Fruit fly (Drosophila melanogaster): ENCODE results near the gene CG32536.

DNA sequence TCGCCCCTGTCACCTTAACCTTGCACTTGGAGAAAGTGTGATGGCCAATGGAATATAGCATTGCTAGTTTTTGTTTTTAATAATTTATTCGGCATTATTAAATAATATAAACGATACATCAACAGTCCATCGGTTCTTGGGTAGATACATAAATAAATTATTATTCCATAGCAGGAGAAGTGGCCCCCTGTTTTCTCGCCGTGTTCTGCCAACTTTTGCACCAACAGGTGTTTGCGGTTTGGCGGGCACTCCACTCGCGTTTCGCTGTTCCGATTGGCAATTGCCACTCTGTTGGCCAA is 47.1 kb upstream of the CG32536 start:
- TF ChIP-seq Bdp1 (GFP tag; optimal IDR thresholded peaks at IDR 0.05), result peak; percentile 47
- TF ChIP-seq Abd-B (GFP tag; optimal IDR thresholded peaks at IDR 0.05), result peak; percentile 38
- peak; percentile 89 for TF ChIP-seq CG9932 (GFP tag; IDR thresholded peaks at IDR 0.05)
- peak; percentile 58; the same call in 1 of the 2 replicates for TF ChIP-seq klu (GFP tag; IDR thresholded peaks at IDR 0.05)
- TF ChIP-seq Lpt (GFP tag; optimal IDR thresholded peaks at IDR 0.05), result no peak
- TF ChIP-seq inv (GFP tag; IDR thresholded peaks at IDR 0.05; ENCODE audit: partially characterized antibody), result no peak
- TF ChIP-seq chif (GFP tag; optimal IDR thresholded peaks at IDR 0.05), result peak; percentile 66 to 73

Data from whole organism, embryonic.